Worm (Caenorhabditis elegans) whole organism, L3 larva: Measurements from ENCODE around the gene cept-2.

Experiments
- R02D3.7 ChIP-seq: fragments of 150-350 bp; optimal IDR thresholded peaks from 2 replicates; lab custom pipeline; 2014; ENCODE audit warnings: missing biosample characterization, missing genetic modification characterization
- ZK546.5 ChIP-seq: sonication (generic microtip); optimal IDR thresholded peaks from 2 replicates; lab custom pipeline; 2017; ENCODE audit warnings: missing biosample characterization, missing genetic modification characterization
- aly-2 ChIP-seq: fragments of 150-350 bp; optimal IDR thresholded peaks from 2 replicates; lab custom pipeline; 2014; ENCODE audit warnings: missing biosample characterization, missing genetic modification characterization
- ceh-16 ChIP-seq: sonication (generic microtip); optimal IDR thresholded peaks from 2 replicates; lab custom pipeline; 2017; ENCODE audit warnings: missing biosample characterization, missing genetic modification characterization
- ceh-28 ChIP-seq: fragments of 150-350 bp; optimal IDR thresholded peaks from 2 replicates; lab custom pipeline; 2014; ENCODE audit warnings: missing biosample characterization, missing genetic modification reagents, missing genetic modification characterization
- ceh-82 ChIP-seq: fragments of 150-350 bp; optimal IDR thresholded peaks from 2 replicates; lab custom pipeline; 2014; ENCODE audit warnings: missing biosample characterization, missing genetic modification characterization
- daf-12 ChIP-seq: fragments of 150-350 bp; optimal IDR thresholded peaks from 2 replicates; lab custom pipeline; 2014; ENCODE audit warnings: missing biosample characterization, missing genetic modification reagents, missing genetic modification characterization
- egl-27 ChIP-seq: sonication (generic microtip); optimal IDR thresholded peaks from 4 replicates; lab custom pipeline; 2017; ENCODE audit warnings: missing biosample characterization, missing genetic modification reagents, missing genetic modification characterization
- egl-5 ChIP-seq: fragments of 150-350 bp; optimal IDR thresholded peaks from 2 replicates; lab custom pipeline; 2017; ENCODE audit warnings: missing biosample characterization, missing genetic modification reagents, missing genetic modification characterization, inconsistent platforms
- elt-2 ChIP-seq: sonication (generic microtip); optimal IDR thresholded peaks from 2 replicates; lab custom pipeline; 2016; ENCODE audit warnings: missing genetic modification reagents, mild to moderate bottlenecking, missing genetic modification characterization, missing compliant biosample characterization
- eor-1 ChIP-seq, 2 experiments: fragments of 150-350 bp; optimal IDR thresholded peaks; 2 replicates each; lab custom pipeline; 2014 to 2018; ENCODE audit warnings: missing biosample characterization in 2 of 2, missing genetic modification characterization in 2 of 2
- fkh-10 ChIP-seq: sonication (generic microtip); optimal IDR thresholded peaks from 2 replicates; lab custom pipeline; 2017; ENCODE audit warnings: missing biosample characterization, missing genetic modification reagents, missing genetic modification characterization
- fos-1 ChIP-seq: fragments of 150-350 bp; optimal IDR thresholded peaks from 2 replicates; lab custom pipeline; 2014; ENCODE audit warnings: missing biosample characterization, missing genetic modification characterization
- hmg-11 ChIP-seq: sonication (generic microtip); optimal IDR thresholded peaks from 2 replicates; lab custom pipeline; 2016; ENCODE audit warnings: missing genetic modification characterization, missing compliant biosample characterization
- jun-1 ChIP-seq: fragments of 150-350 bp; optimal IDR thresholded peaks from 2 replicates; lab custom pipeline; 2014; ENCODE audit warnings: missing biosample characterization, missing genetic modification reagents, missing genetic modification characterization
- lsy-12 ChIP-seq: sonication (generic microtip); optimal IDR thresholded peaks from 2 replicates; lab custom pipeline; 2016; ENCODE audit warnings: mild to moderate bottlenecking, missing genetic modification characterization, missing compliant biosample characterization
- mdl-1 ChIP-seq: fragments of 150-350 bp; optimal IDR thresholded peaks from 2 replicates; lab custom pipeline; 2014; ENCODE audit warnings: missing biosample characterization, missing genetic modification characterization
- mml-1 ChIP-seq: fragments of 150-350 bp; sonication (generic microtip); optimal IDR thresholded peaks from 3 replicates; lab custom pipeline; 2014; ENCODE audit warnings: missing biosample characterization, missing genetic modification characterization
- nfya-1 ChIP-seq: sonication (generic microtip); optimal IDR thresholded peaks from 2 replicates; lab custom pipeline; 2017; ENCODE audit warnings: missing genetic modification characterization, mild to moderate bottlenecking, missing compliant biosample characterization, antibody characterized with exemption, moderate library complexity; ENCODE audit not compliant: insufficient read depth
- nhr-11 ChIP-seq: fragments of 150-350 bp; optimal IDR thresholded peaks from 2 replicates; lab custom pipeline; 2014; ENCODE audit warnings: missing biosample characterization, missing genetic modification characterization
- nhr-237 ChIP-seq: fragments of 150-350 bp; optimal IDR thresholded peaks from 2 replicates; lab custom pipeline; 2014; ENCODE audit warnings: missing biosample characterization, missing genetic modification characterization
- nhr-43 ChIP-seq: sonication (generic microtip); optimal IDR thresholded peaks from 2 replicates; lab custom pipeline; 2016; ENCODE audit warnings: mild to moderate bottlenecking, missing genetic modification characterization, missing compliant biosample characterization; ENCODE audit not compliant: poor library complexity, severe bottlenecking
- nhr-67 ChIP-seq: fragments of 150-350 bp; optimal IDR thresholded peaks from 2 replicates; lab custom pipeline; 2014; ENCODE audit warnings: missing biosample characterization, missing genetic modification characterization
- nhr-77 ChIP-seq: fragments of 150-350 bp; optimal IDR thresholded peaks from 2 replicates; lab custom pipeline; 2014; ENCODE audit warnings: missing biosample characterization, missing genetic modification characterization
- pha-4 ChIP-seq: fragments of 150-350 bp; optimal IDR thresholded peaks from 2 replicates; lab custom pipeline; 2014; ENCODE audit warnings: missing biosample characterization, missing genetic modification reagents, missing genetic modification characterization
- sea-2 ChIP-seq: fragments of 150-350 bp; sonication (generic microtip); optimal IDR thresholded peaks from 4 replicates; lab custom pipeline; 2014; ENCODE audit warnings: missing biosample characterization, missing genetic modification reagents, missing genetic modification characterization
- skn-1 ChIP-seq: fragments of 150-350 bp; optimal IDR thresholded peaks from 2 replicates; lab custom pipeline; 2014; ENCODE audit warnings: missing biosample characterization, missing genetic modification characterization
- snpc-4 ChIP-seq: fragments of 150-350 bp; optimal IDR thresholded peaks from 2 replicates; lab custom pipeline; 2014; ENCODE audit warnings: missing biosample characterization, missing genetic modification characterization
- unc-62 ChIP-seq: fragments of 150-350 bp; sonication (generic microtip); optimal IDR thresholded peaks from 4 replicates; lab custom pipeline; 2014; ENCODE audit warnings: missing biosample characterization, missing genetic modification reagents, missing genetic modification characterization
- zag-1 ChIP-seq: fragments of 150-350 bp; optimal IDR thresholded peaks from 2 replicates; lab custom pipeline; 2014; ENCODE audit warnings: missing biosample characterization, missing genetic modification characterization
- ztf-11 ChIP-seq: fragments of 150-350 bp; optimal IDR thresholded peaks from 2 replicates; lab custom pipeline; 2014; ENCODE audit warnings: missing biosample characterization, missing genetic modification characterization
- ztf-4 ChIP-seq: fragments of 150-350 bp; optimal IDR thresholded peaks from 2 replicates; lab custom pipeline; 2014; ENCODE audit warnings: missing biosample characterization, missing genetic modification characterization

The cept-2 gene

DNA sequence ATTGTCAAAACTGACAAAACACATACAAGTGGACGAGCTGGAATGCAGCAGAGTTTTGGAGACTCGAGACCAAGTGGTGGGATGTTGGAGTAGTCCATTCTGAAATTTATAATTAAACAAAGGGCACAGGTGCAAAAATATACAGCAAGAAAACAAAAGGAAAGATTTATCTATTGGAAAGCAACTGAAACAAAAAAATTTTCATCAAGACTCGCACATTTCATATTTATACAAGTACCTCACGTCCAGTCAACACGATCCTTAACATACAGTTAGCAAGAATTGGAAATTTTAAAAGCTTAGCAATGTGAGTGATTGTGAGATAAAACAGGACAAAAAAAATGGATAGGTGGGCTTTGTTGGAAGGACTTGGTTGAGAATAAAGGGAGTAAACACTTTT is 33.3 kb upstream of the cept-2 start, which contains the start of gene F47B8.1:
F47B8.1 (minus strand) TSS at position 101 of the 400 bp plus-strand sequence.
- no peak for TF ChIP-seq ztf-11 (tag; lab: Kevin White, UChicago)
- TF ChIP-seq elt-2 (tag; lab: Kevin White, UChicago), result no peak
- TF ChIP-seq nfya-1 (tag; lab: Kevin White, UChicago), result no peak
- no peak for TF ChIP-seq skn-1
- no peak for TF ChIP-seq nhr-43 (tag; lab: Kevin White, UChicago)
- TF ChIP-seq ceh-16 (tag; lab: Kevin White, UChicago), result no peak
- no peak for TF ChIP-seq fos-1 (tag; lab: Kevin White, UChicago)
- TF ChIP-seq aly-2 (tag; lab: Kevin White, UChicago), result no peak
- TF ChIP-seq egl-5, result no peak
- TF ChIP-seq ceh-82 (tag; lab: Kevin White, UChicago), result no peak
- no peak for TF ChIP-seq pha-4 (tag; lab: Kevin White, UChicago)

DNA sequence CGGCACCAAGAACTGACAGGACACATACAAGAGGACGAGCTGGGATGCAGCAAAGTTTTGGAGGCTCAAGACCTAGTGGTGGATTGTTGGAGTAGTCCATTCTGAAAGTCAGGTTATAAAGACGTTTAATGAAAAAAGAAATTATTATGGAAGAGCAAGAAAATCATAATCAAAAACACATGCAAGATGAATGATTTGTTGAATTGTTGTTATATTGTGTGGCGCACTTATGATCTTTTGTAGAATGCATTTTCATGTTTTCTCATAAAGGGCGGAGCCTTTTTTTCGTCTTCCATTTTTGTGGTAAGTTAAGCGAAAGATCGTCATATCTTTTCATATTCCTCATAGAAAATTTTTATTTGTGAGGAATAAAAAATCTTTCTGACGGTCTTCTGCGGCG is 31.0 kb upstream of the cept-2 start, which contains the start of gene F47B8.2:
F47B8.2 (minus strand) TSS at position 101 of the 400 bp plus-strand sequence.
- TF ChIP-seq egl-27 (tag; lab: Kevin White, UChicago) (no peak), mml-1 (tag; lab: Kevin White, UChicago) (no peak), egl-5 (no peak), ztf-11 (tag; lab: Kevin White, UChicago) (no peak), lsy-12 (tag; lab: Kevin White, UChicago) (no peak), pha-4 (tag; lab: Kevin White, UChicago) (no peak), unc-62 (no peak), nhr-67 (tag; lab: Kevin White, UChicago) (no peak), sea-2 (GFP tag; lab: Kevin White, UChicago) (no peak), hmg-11 (tag; lab: Kevin White, UChicago) (no peak), mdl-1 (tag; lab: Kevin White, UChicago) (no peak), fos-1 (tag; lab: Kevin White, UChicago) (no peak), eor-1 (tag; optimal IDR thresholded peaks at IDR 0.05; lab: Kevin White, UChicago) (no peak), nhr-43 (tag; lab: Kevin White, UChicago) (no peak), nfya-1 (tag; lab: Kevin White, UChicago) (no peak), ceh-16 (tag; lab: Kevin White, UChicago) (no peak), nhr-237 (tag; lab: Kevin White, UChicago) (no peak), nhr-77 (tag; lab: Kevin White, UChicago) (no peak), jun-1 (tag; lab: Kevin White, UChicago) (no peak), ceh-28 (tag; lab: Kevin White, UChicago) (no peak)
- TF ChIP-seq, all 47 proteins: peak for 0

DNA sequence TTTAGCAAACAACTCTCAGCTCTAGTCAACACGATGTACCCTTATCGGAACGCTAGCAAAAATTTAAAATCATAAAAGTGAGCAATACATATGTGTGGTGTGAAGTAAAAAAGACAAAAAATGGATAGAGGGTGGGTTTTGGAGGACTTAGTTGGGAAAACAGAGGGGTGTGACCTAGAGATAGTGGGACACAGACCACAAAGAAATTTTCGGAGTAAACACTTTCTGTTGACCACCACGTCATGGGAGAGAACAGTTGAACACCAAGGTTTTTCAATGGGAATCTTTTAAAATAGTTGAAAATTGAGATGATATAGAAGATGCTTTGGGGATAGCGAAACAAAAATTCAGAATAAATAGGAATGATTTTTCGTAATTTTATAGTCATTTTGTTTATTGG is 30.4 kb upstream of the cept-2 start:
- TF ChIP-seq ztf-4 (tag; lab: Kevin White, UChicago), result no peak
- TF ChIP-seq pha-4 (tag; lab: Kevin White, UChicago), result peak; percentile 71
- TF ChIP-seq nfya-1 (tag; lab: Kevin White, UChicago), result peak; percentile 11
- TF ChIP-seq mml-1 (tag; lab: Kevin White, UChicago), result no peak
- peak; percentile 41 for TF ChIP-seq snpc-4 (tag; lab: Kevin White, UChicago)
- TF ChIP-seq sea-2 (GFP tag; lab: Kevin White, UChicago), result no peak
- no peak for TF ChIP-seq R02D3.7 (tag; lab: Kevin White, UChicago)
- TF ChIP-seq, all 47 proteins: peak for 3

DNA sequence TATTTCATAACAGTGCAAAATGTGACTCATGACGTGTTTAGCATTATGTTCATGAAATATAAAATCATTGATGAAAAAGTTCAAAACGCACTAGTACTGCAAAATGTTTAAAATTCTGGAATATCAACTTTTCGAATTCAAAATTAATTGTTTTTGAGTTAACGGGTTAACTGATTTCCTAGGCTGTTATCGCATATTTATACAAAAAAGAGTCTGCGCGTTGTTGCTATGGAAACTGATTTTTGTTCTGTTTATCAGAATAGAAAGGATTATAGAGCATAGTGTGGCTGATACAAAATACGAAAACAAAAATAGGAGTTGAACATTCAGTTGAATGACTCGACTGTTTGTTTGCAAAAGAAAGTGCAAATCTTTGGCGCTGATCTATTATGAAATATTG is 29.9 kb upstream of the cept-2 start:
- TF ChIP-seq fkh-10 (no peak), nhr-11 (tag; lab: Kevin White, UChicago) (no peak), ztf-4 (tag; lab: Kevin White, UChicago) (no peak), ZK546.5 (tag; lab: Kevin White, UChicago) (no peak), ceh-28 (tag; lab: Kevin White, UChicago) (no peak), nhr-43 (tag; lab: Kevin White, UChicago) (no peak), daf-12 (tag; lab: Kevin White, UChicago) (no peak)

DNA sequence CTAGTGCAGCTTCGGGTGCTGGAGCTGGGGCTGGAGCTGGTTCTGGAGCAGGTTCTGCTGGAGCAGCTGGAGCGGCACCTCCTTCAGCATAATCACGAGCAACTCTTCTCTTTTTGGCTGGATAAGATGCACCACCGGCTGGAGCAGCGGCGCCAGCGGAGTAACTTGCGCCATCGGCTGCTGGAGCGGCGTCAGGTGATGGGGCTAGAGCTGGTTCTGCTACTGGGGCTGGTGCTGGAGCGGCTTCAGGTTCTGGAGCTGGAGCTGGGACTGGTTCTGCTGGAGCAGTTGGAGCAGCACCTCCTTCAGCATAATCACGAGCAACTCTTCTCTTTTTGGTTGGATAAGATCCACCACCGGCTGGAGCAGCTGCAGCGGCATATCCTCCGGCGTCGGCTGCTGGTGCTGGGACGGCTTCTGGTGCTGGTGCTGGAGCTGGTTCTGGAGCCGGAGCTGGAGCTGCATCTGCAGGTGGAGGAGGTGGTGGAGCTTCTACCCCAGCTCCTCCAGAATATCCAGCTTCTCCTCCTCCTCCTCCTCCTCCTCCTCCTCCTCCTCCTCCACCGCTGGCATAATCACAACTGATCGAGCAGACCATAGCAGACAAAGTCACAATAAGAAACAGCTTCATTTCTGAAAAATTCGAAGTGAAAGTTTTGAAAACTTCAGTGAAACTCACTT is 28.3 kb upstream of the cept-2 start, which contains the start of gene F47B8.13:
F47B8.13 (minus strand) TSS at position 631 of the 681 bp plus-strand sequence.
- TF ChIP-seq mdl-1 (tag; lab: Kevin White, UChicago) (no peak), ceh-82 (tag; lab: Kevin White, UChicago) (no peak), jun-1 (tag; lab: Kevin White, UChicago) (no peak), mml-1 (tag; lab: Kevin White, UChicago) (no peak), ZK546.5 (tag; lab: Kevin White, UChicago) (no peak), zag-1 (tag; lab: Kevin White, UChicago) (no peak)
